Worm (Caenorhabditis elegans): Measurements from ENCODE around the gene C24B9.3.

DNA sequence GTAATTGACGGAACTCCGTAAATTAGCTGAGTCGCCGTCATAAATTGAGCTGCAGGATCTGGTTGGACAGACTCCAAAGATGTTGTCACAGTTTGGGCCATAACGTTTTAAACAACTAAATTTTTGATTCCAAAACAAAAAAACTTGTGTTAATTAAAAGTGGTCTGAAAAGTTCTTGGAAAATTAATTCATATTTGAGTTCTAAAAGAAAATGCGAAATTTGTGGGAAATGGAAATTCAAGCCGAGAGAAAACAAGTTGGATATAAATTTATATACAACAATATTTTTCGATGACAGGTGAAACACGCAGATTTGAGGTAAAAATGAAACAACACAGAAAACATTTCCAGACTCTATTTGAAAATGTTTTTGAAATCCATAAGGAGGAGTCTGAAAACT is 13.8 kb upstream of the C24B9.3 start, which contains the start of gene srg-59:
- TF ChIP-seq ama-1 (optimal IDR thresholded peaks at IDR 0.05): no peak
- TF ChIP-seq ceh-36 (tag; optimal IDR thresholded peaks at IDR 0.05): no peak
- TF ChIP-seq tra-4 (tag; optimal IDR thresholded peaks at IDR 0.05): no peak
- TF ChIP-seq ets-7 (tag; optimal IDR thresholded peaks at IDR 0.05): no peak

Measured in whole organism, early embryonic.